1 worm cellular context compared by ENCODE assay signal in the genomic region with DNA sequence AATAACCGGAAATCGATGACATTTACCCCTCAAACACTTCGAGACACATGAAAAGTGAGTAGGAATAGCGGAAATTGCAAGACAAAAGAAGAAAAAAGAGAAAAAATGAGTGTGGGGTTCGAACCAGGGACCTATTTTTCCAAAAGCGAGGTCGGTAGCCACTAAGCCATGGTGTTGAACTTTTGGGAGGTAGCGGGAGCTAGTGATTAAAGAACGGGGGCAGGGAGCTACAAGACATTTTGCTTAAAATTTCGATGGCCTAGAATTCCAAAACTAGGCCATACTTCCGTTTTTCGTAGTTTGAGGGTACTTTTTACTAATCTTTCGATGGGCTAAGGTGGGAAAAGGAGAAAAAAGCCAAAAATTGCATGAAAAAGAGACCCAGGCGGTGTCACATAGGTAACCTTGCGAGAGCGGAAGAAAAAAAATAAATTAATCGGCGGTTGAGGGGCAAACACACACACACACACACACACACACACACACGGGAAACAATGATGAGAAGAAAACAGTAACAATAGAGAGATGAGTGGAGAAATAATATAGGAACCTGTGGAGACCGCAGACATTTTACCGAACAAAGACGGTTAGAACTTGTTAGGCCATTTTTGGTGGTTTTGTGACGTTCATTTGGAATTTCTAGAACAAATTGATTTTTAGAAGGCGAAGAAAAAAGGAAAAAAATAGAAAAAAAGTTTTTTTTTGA.
A peak's percentile ranks its signal among the peaks of the same experiment; 100 is the strongest.
TF ChIP-seq lines count a peak whose summit lies in the region.

No protein-coding gene starts in this region.

TF ChIP-seq in whole organism, L1 larva, 84 proteins besides CTCF, POLR2A, EP300 and RAD21 (continued from another document):
- no peak for TF ChIP-seq C04F5.9 (tag; optimal IDR thresholded peaks at IDR 0.05; lab: Kevin White, UChicago)
- TF ChIP-seq F16B12.6 (tag; optimal IDR thresholded peaks at IDR 0.05; lab: Kevin White, UChicago) = no peak
- no peak for TF ChIP-seq lin-15B (tag; optimal IDR thresholded peaks at IDR 0.05; lab: Kevin White, UChicago)
- no peak for TF ChIP-seq lin-35 (GFP tag; optimal IDR thresholded peaks at IDR 0.05; lab: Kevin White, UChicago)
- TF ChIP-seq dpl-1 (GFP tag; optimal IDR thresholded peaks at IDR 0.05; lab: Kevin White, UChicago) = no peak
- peak; percentile 14 for TF ChIP-seq xbp-1 (tag; optimal IDR thresholded peaks at IDR 0.05; lab: Kevin White, UChicago)
- TF ChIP-seq pax-3 (tag; optimal IDR thresholded peaks at IDR 0.05; lab: Kevin White, UChicago) = no peak
- TF ChIP-seq ztf-4 (tag; optimal IDR thresholded peaks at IDR 0.05; lab: Kevin White, UChicago) = no peak
- no peak for TF ChIP-seq efl-3 (GFP tag; optimal IDR thresholded peaks at IDR 0.05; lab: Kevin White, UChicago)
- peak in 1 of 6 experiments; percentile 70 for TF ChIP-seq elt-3 (tag; optimal IDR thresholded peaks at IDR 0.05; lab: Kevin White, UChicago)
- TF ChIP-seq nhr-85 (tag; lab: Kevin White, UChicago) = peak; percentile 81
- no peak for TF ChIP-seq ceh-82 (tag; optimal IDR thresholded peaks at IDR 0.05; lab: Kevin White, UChicago)
